Worm (Caenorhabditis elegans): Measurements from ENCODE around the gene srh-48.

srh-48 gene

ce11 chrII:9356723-9357122 is 23.2 kb upstream of the srh-48 start (continued):
- peak; percentile 47 to 49 for TF ChIP-seq efl-1 (optimal IDR thresholded peaks at IDR 0.05)
- peak; percentile 11 to 89 for TF ChIP-seq efl-1 (GFP tag; optimal IDR thresholded peaks at IDR 0.05 in 1 of 2)
- no peak for TF ChIP-seq egl-13 (tag; optimal IDR thresholded peaks at IDR 0.05)
- no peak for TF ChIP-seq ceh-63 (GFP tag; optimal IDR thresholded peaks at IDR 0.05)
- TF ChIP-seq tbx-2 (tag; optimal IDR thresholded peaks at IDR 0.05) = peak; percentile 5
- no peak for TF ChIP-seq nhr-84 (tag; optimal IDR thresholded peaks at IDR 0.05)
- TF ChIP-seq dpl-1 (GFP tag; optimal IDR thresholded peaks at IDR 0.05) = peak in 2 of 3 experiments; percentile 17 to 35
- TF ChIP-seq aly-2 (tag; optimal IDR thresholded peaks at IDR 0.05) = no peak
- TF ChIP-seq pag-3 (tag; optimal IDR thresholded peaks at IDR 0.05; ENCODE audit: borderline replicate concordance, insufficient read depth) = no peak
- no peak for TF ChIP-seq ceh-90 (tag; optimal IDR thresholded peaks at IDR 0.05)
- TF ChIP-seq nhr-28 (tag; optimal IDR thresholded peaks at IDR 0.05) = no peak
- peak; percentile 69 for TF ChIP-seq snu-23 (GFP tag; optimal IDR thresholded peaks at IDR 0.05)
- TF ChIP-seq Y116A8C.19 (tag; optimal IDR thresholded peaks at IDR 0.05; ENCODE audit: borderline replicate concordance) = no peak
- no peak for TF ChIP-seq C34B4.2 (tag; optimal IDR thresholded peaks at IDR 0.05)
- no peak for TF ChIP-seq unc-30 (tag; optimal IDR thresholded peaks at IDR 0.05)
- no peak for TF ChIP-seq ces-1 (GFP tag; optimal IDR thresholded peaks at IDR 0.05)
- TF ChIP-seq unc-130 (tag; optimal IDR thresholded peaks at IDR 0.05) = peak; percentile 63
- peak; percentile 12 for TF ChIP-seq C16A3.4 (tag; optimal IDR thresholded peaks at IDR 0.05)
- no peak for TF ChIP-seq pqm-1 (tag; optimal IDR thresholded peaks at IDR 0.05)
- TF ChIP-seq nhr-11 (tag; optimal IDR thresholded peaks at IDR 0.05) = no peak
- TF ChIP-seq mab-9 (GFP tag; IDR thresholded peaks at IDR 0.05) = no peak
- no peak for TF ChIP-seq elt-2 (tag; optimal IDR thresholded peaks at IDR 0.05)
- peak; percentile 50 for TF ChIP-seq nhr-19 (GFP tag; conservative IDR thresholded peaks at IDR 0.05)
- no peak for TF ChIP-seq lin-15B (tag; optimal IDR thresholded peaks at IDR 0.05)
- no peak for TF ChIP-seq zip-4 (GFP tag; optimal IDR thresholded peaks at IDR 0.05)
- peak; percentile 25 for TF ChIP-seq mep-1 (tag; optimal IDR thresholded peaks at IDR 0.05)
- TF ChIP-seq ceh-88 (GFP tag; IDR thresholded peaks at IDR 0.05) = no peak
- TF ChIP-seq hpl-2 (GFP tag; optimal IDR thresholded peaks at IDR 0.05) = no peak
- peak; percentile 58 for TF ChIP-seq nhr-20 (tag; optimal IDR thresholded peaks at IDR 0.05)
- TF ChIP-seq nhr-47 (tag; optimal IDR thresholded peaks at IDR 0.05) = peak; percentile 40
- no peak for TF ChIP-seq efl-3 (GFP tag; optimal IDR thresholded peaks at IDR 0.05)
- no peak for TF ChIP-seq hlh-4 (tag; optimal IDR thresholded peaks at IDR 0.05)

- TF ChIP-seq egl-27 (tag; optimal IDR thresholded peaks at IDR 0.05) = no peak
- no peak for TF ChIP-seq nhr-237 (tag; optimal IDR thresholded peaks at IDR 0.05)
- no peak for TF ChIP-seq C04F5.9 (tag; optimal IDR thresholded peaks at IDR 0.05)
- no peak for TF ChIP-seq lin-15B (tag; optimal IDR thresholded peaks at IDR 0.05)
- TF ChIP-seq pqm-1 (tag; optimal IDR thresholded peaks at IDR 0.05) = no peak
- no peak for TF ChIP-seq snu-23 (GFP tag; optimal IDR thresholded peaks at IDR 0.05)
- no peak for TF ChIP-seq vab-15 (tag; optimal IDR thresholded peaks at IDR 0.05)
- TF ChIP-seq snpc-4 (tag; optimal IDR thresholded peaks at IDR 0.05) = no peak
- no peak for TF ChIP-seq swsn-7 (tag; optimal IDR thresholded peaks at IDR 0.05)
- no peak for TF ChIP-seq sup-37 (GFP tag; optimal IDR thresholded peaks at IDR 0.05)
- TF ChIP-seq aha-1 (tag; optimal IDR thresholded peaks at IDR 0.05) = no peak
- no peak for TF ChIP-seq tlp-1 (tag; optimal IDR thresholded peaks at IDR 0.05)
- no peak for TF ChIP-seq unc-86 (tag; optimal IDR thresholded peaks at IDR 0.05)
- TF ChIP-seq lin-39 (tag; optimal IDR thresholded peaks at IDR 0.05) = no peak
- no peak for TF ChIP-seq hlh-4 (tag; optimal IDR thresholded peaks at IDR 0.05)
- no peak for TF ChIP-seq rnt-1 (tag; optimal IDR thresholded peaks at IDR 0.05)
- no peak for TF ChIP-seq lsy-2 (tag; optimal IDR thresholded peaks at IDR 0.05)
- no peak for TF ChIP-seq lir-3 (tag; optimal IDR thresholded peaks at IDR 0.05; ENCODE audit: poor library complexity)
- no peak for TF ChIP-seq grh-1 (GFP tag; IDR thresholded peaks at IDR 0.05)
- TF ChIP-seq elt-2 (tag; optimal IDR thresholded peaks at IDR 0.05) = no peak
Observed at ce11 chrII:9358230-9358629, 21.7 kb upstream of the srh-48 start, which contains the start of gene mel-11. Gene mel-11 (plus strand): TSS chrII:9358530.
